Worm (Caenorhabditis elegans) whole organism, L2 larva: ENCODE data around the gene nhr-184.

Source experiments
- C34F6.9 ChIP-seq: fragments of 150-350 bp; optimal IDR thresholded peaks from 2 replicates; lab custom pipeline; 2014; ENCODE audit warnings: missing biosample characterization, missing genetic modification characterization
- F13H6.1 ChIP-seq: sonication (generic microtip); optimal IDR thresholded peaks from 2 replicates; lab custom pipeline; 2016; ENCODE audit warnings: missing genetic modification characterization, missing compliant biosample characterization
- R02D3.7 ChIP-seq: fragments of 150-350 bp; optimal IDR thresholded peaks from 2 replicates; lab custom pipeline; 2014; ENCODE audit warnings: missing biosample characterization, missing genetic modification characterization
- Y55F3AM.14 ChIP-seq: fragments of 200-800 bp; sonication (Bioruptor generic); optimal IDR thresholded peaks from 2 replicates; lab custom pipeline; 2018; ENCODE audit warnings: mild to moderate bottlenecking, missing genetic modification characterization, missing compliant biosample characterization
- ZK546.5 ChIP-seq: sonication (generic microtip); optimal IDR thresholded peaks from 2 replicates; lab custom pipeline; 2017; ENCODE audit warnings: missing biosample characterization, missing genetic modification characterization
- aly-2 ChIP-seq: fragments of 150-350 bp; optimal IDR thresholded peaks from 2 replicates; lab custom pipeline; 2014; ENCODE audit warnings: missing biosample characterization, missing genetic modification characterization
- ama-1 ChIP-seq: fragments of 150-350 bp; optimal IDR thresholded peaks from 2 replicates; lab custom pipeline; 2018; ENCODE audit warnings: inconsistent platforms
- ceh-16 ChIP-seq: fragments of 150-350 bp; optimal IDR thresholded peaks from 2 replicates; lab custom pipeline; 2014; ENCODE audit warnings: missing biosample characterization, missing genetic modification characterization
- ceh-82 ChIP-seq: fragments of 150-350 bp; optimal IDR thresholded peaks from 2 replicates; lab custom pipeline; 2014; ENCODE audit warnings: missing biosample characterization, missing genetic modification characterization
- crh-2 ChIP-seq: sonication (generic microtip); optimal IDR thresholded peaks from 2 replicates; lab custom pipeline; 2017; ENCODE audit warnings: missing biosample characterization, missing genetic modification characterization
- dmd-4 ChIP-seq: sonication (generic microtip); optimal IDR thresholded peaks from 2 replicates; lab custom pipeline; 2017; ENCODE audit warnings: missing biosample characterization, missing genetic modification characterization
- egl-27 ChIP-seq: sonication (generic microtip); optimal IDR thresholded peaks from 3 replicates; lab custom pipeline; 2017; ENCODE audit warnings: missing biosample characterization, missing genetic modification reagents, missing genetic modification characterization
- elt-3 ChIP-seq: sonication (generic microtip); optimal IDR thresholded peaks from 2 replicates; lab custom pipeline; 2017; ENCODE audit warnings: missing biosample characterization, missing genetic modification characterization
- fos-1 ChIP-seq: fragments of 150-350 bp; optimal IDR thresholded peaks from 2 replicates; lab custom pipeline; 2014; ENCODE audit warnings: missing biosample characterization, missing genetic modification characterization
- gmeb-1 ChIP-seq: fragments of 150-350 bp; optimal IDR thresholded peaks from 2 replicates; lab custom pipeline; 2014; ENCODE audit warnings: missing biosample characterization, missing genetic modification characterization
- lin-13 ChIP-seq: fragments of 150-350 bp; optimal IDR thresholded peaks from 2 replicates; lab custom pipeline; 2014; ENCODE audit warnings: missing biosample characterization, missing genetic modification reagents, missing genetic modification characterization
- lin-39 ChIP-seq: fragments of 150-350 bp; optimal IDR thresholded peaks from 2 replicates; lab custom pipeline; 2014; ENCODE audit warnings: missing biosample characterization, missing genetic modification reagents, missing genetic modification characterization
- mab-5 ChIP-seq: fragments of 150-350 bp; optimal IDR thresholded peaks from 2 replicates; lab custom pipeline; 2014; ENCODE audit warnings: missing biosample characterization, missing genetic modification characterization
- mbf-1 ChIP-seq: sonication (generic microtip); optimal IDR thresholded peaks from 2 replicates; lab custom pipeline; 2017; ENCODE audit warnings: missing biosample characterization, missing genetic modification characterization
- nhr-11 ChIP-seq: fragments of 150-350 bp; optimal IDR thresholded peaks from 2 replicates; lab custom pipeline; 2014; ENCODE audit warnings: missing biosample characterization, missing genetic modification characterization
- nhr-129 ChIP-seq: fragments of 150-350 bp; optimal IDR thresholded peaks from 2 replicates; lab custom pipeline; 2014; ENCODE audit warnings: missing biosample characterization, missing genetic modification characterization
- nhr-21 ChIP-seq: fragments of 150-350 bp; optimal IDR thresholded peaks from 2 replicates; lab custom pipeline; 2014; ENCODE audit warnings: missing biosample characterization, missing genetic modification characterization
- nhr-237 ChIP-seq: fragments of 150-350 bp; optimal IDR thresholded peaks from 2 replicates; lab custom pipeline; 2014; ENCODE audit warnings: missing biosample characterization, missing genetic modification characterization
- nhr-77 ChIP-seq: fragments of 150-350 bp; optimal IDR thresholded peaks from 2 replicates; lab custom pipeline; 2014; ENCODE audit warnings: missing biosample characterization, missing genetic modification characterization
- skn-1 ChIP-seq: sonication (generic microtip); optimal IDR thresholded peaks from 2 replicates; lab custom pipeline; 2017; ENCODE audit warnings: missing biosample characterization, missing genetic modification characterization
- sma-9 ChIP-seq, 2 experiments: fragments of 150-350 bp in 1 of 2; sonication (generic microtip) in 1 of 2; optimal IDR thresholded peaks; 2 replicates each; lab custom pipeline; 2014 to 2016; ENCODE audit warnings: missing genetic modification characterization in 2 of 2, mild to moderate bottlenecking in 1 of 2, missing biosample characterization in 1 of 2, missing compliant biosample characterization in 1 of 2, missing genetic modification reagents in 1 of 2, moderate library complexity in 1 of 2
- snpc-4 ChIP-seq: fragments of 150-350 bp; optimal IDR thresholded peaks from 2 replicates; lab custom pipeline; 2014; ENCODE audit warnings: missing biosample characterization, missing genetic modification characterization
- unc-39 ChIP-seq: fragments of 150-350 bp; optimal IDR thresholded peaks from 2 replicates; lab custom pipeline; 2014; ENCODE audit warnings: missing biosample characterization, missing genetic modification characterization
- unc-55 ChIP-seq: fragments of 150-350 bp; sonication (generic microtip); optimal IDR thresholded peaks from 3 replicates; lab custom pipeline; 2014; ENCODE audit warnings: missing biosample characterization, missing genetic modification reagents, missing genetic modification characterization
- unc-62 ChIP-seq: fragments of 150-350 bp; optimal IDR thresholded peaks from 2 replicates; lab custom pipeline; 2014; ENCODE audit warnings: missing biosample characterization, missing genetic modification reagents, missing genetic modification characterization
- ztf-1 ChIP-seq: fragments of 200-800 bp; sonication (Bioruptor generic); conservative IDR thresholded peaks from 2 replicates; pipeline ENCODE4 v1.3.6; 2022; ENCODE audit warnings: missing genetic modification characterization, missing compliant biosample characterization
- ztf-11 ChIP-seq: sonication (generic microtip); optimal IDR thresholded peaks from 2 replicates; lab custom pipeline; 2017; ENCODE audit warnings: missing biosample characterization, missing genetic modification characterization
- ztf-4 ChIP-seq: fragments of 150-350 bp; optimal IDR thresholded peaks from 2 replicates; lab custom pipeline; 2014; ENCODE audit warnings: missing biosample characterization, missing genetic modification characterization

Gene nhr-184

DNA sequence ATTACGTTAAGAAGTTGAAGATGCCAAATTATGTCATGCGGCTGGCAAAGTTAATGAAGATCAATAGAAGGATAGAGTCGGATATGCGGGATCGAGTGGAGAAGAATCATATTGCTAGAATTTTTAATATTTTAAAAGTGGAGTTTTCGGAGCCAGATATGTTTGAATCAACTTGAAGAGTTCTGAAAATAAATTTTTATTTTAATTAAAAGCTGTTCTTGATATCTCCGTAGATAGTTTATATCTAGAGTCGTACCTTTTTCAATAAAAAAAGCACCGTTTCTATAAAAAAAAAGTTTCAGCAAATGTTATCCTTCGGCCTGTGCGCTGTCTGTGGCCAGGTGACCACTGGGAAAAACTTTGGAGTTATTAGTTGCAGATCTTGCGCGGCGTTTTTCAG, 18.9 kb upstream of the nhr-184 start, which contains the start of gene nhr-96:
nhr-96 (plus strand) TSS at position 301 of the 400 bp plus-strand sequence.
- TF ChIP-seq ceh-16 (tag; lab: Kevin White, UChicago) (no peak), fos-1 (tag; lab: Kevin White, UChicago) (no peak), snpc-4 (tag; lab: Kevin White, UChicago) (no peak), crh-2 (tag; lab: Kevin White, UChicago) (no peak), nhr-21 (tag; lab: Kevin White, UChicago) (no peak), nhr-11 (tag; lab: Kevin White, UChicago) (no peak), unc-39 (no peak), mbf-1 (no peak), elt-3 (tag; lab: Kevin White, UChicago) (no peak)
- TF ChIP-seq, all 48 proteins: peak for 0

- TF ChIP-seq crh-2 (tag; lab: Kevin White, UChicago), result peak; percentile 38
- no peak for TF ChIP-seq Y55F3AM.14
- TF ChIP-seq ztf-11, result no peak
- TF ChIP-seq snpc-4 (tag; lab: Kevin White, UChicago), result no peak
- peak; percentile 34 for TF ChIP-seq C34F6.9 (tag; lab: Kevin White, UChicago)
- peak; percentile 4 for TF ChIP-seq fos-1 (tag; lab: Kevin White, UChicago)
- TF ChIP-seq, all 48 proteins: peak for 3
These were observed 16.6 kb upstream of the nhr-184 start, which contains the start of gene nhr-134 for ce11 chrV:2230912-2231311. Gene nhr-134 (plus strand): TSS chrV:2231223.

- no peak for TF ChIP-seq fos-1 (tag; lab: Kevin White, UChicago)
- TF ChIP-seq unc-39, result no peak
- no peak for TF ChIP-seq unc-55 (GFP tag; lab: Kevin White, UChicago)
- TF ChIP-seq nhr-77 (tag; lab: Kevin White, UChicago), result no peak
- TF ChIP-seq lin-13 (GFP tag; lab: Kevin White, UChicago), result no peak
- no peak for TF ChIP-seq egl-27 (tag; lab: Kevin White, UChicago)
- TF ChIP-seq ZK546.5 (tag; lab: Kevin White, UChicago), result no peak
- TF ChIP-seq aly-2 (tag; lab: Kevin White, UChicago), result no peak
- no peak for TF ChIP-seq unc-62
- no peak for TF ChIP-seq ama-1
- no peak for TF ChIP-seq ztf-1
- no peak for TF ChIP-seq dmd-4 (tag; lab: Kevin White, UChicago)
- TF ChIP-seq Y55F3AM.14, result no peak
- no peak for TF ChIP-seq ceh-82 (tag; lab: Kevin White, UChicago)
- TF ChIP-seq gmeb-1 (tag; lab: Kevin White, UChicago), result no peak
- TF ChIP-seq, all 48 proteins: peak for 0
These were observed 14.5 kb upstream of the nhr-184 start, which contains the start of gene nhr-126 for ce11 chrV:2228781-2229180. Gene nhr-126 (plus strand): TSS chrV:2229081.

ce11 chrV:2226903-2227302, 12.6 kb upstream of the nhr-184 start, which contains the start of gene nhr-18:
Gene nhr-18 (plus strand): TSS chrV:2227203.
- TF ChIP-seq fos-1 (tag; lab: Kevin White, UChicago), result no peak
- TF ChIP-seq lin-13 (GFP tag; lab: Kevin White, UChicago), result no peak
- TF ChIP-seq ZK546.5 (tag; lab: Kevin White, UChicago), result no peak
- TF ChIP-seq mab-5 (tag; lab: Kevin White, UChicago), result no peak
- TF ChIP-seq sma-9 (GFP tag; optimal IDR thresholded peaks at IDR 0.05; lab: Kevin White, UChicago), result no peak
- no peak for TF ChIP-seq sma-9 (tag; optimal IDR thresholded peaks at IDR 0.05; lab: Kevin White, UChicago)
- TF ChIP-seq ceh-82 (tag; lab: Kevin White, UChicago), result no peak
- no peak for TF ChIP-seq R02D3.7
- TF ChIP-seq skn-1 (tag; lab: Kevin White, UChicago), result no peak
- no peak for TF ChIP-seq lin-39 (tag; lab: Kevin White, UChicago)
- no peak for TF ChIP-seq ztf-11
- TF ChIP-seq crh-2 (tag; lab: Kevin White, UChicago), result no peak
- no peak for TF ChIP-seq nhr-237 (tag; lab: Kevin White, UChicago)
- TF ChIP-seq nhr-77 (tag; lab: Kevin White, UChicago), result no peak
- TF ChIP-seq nhr-129, result no peak
- TF ChIP-seq elt-3 (tag; lab: Kevin White, UChicago), result no peak
- TF ChIP-seq unc-55 (GFP tag; lab: Kevin White, UChicago), result no peak
- no peak for TF ChIP-seq F13H6.1
- no peak for TF ChIP-seq ama-1
- TF ChIP-seq ztf-4 (tag; lab: Kevin White, UChicago), result no peak
- TF ChIP-seq C34F6.9 (tag; lab: Kevin White, UChicago), result no peak

ce11 chrV:2225130-2225529, 10.9 kb upstream of the nhr-184 start, which contains the start of gene nhr-103:
Gene nhr-103 (plus strand): TSS chrV:2225430.
- no peak for TF ChIP-seq unc-55 (GFP tag; lab: Kevin White, UChicago)
